Worm (Caenorhabditis elegans): Measurements from ENCODE around the gene nhr-119.

DNA sequence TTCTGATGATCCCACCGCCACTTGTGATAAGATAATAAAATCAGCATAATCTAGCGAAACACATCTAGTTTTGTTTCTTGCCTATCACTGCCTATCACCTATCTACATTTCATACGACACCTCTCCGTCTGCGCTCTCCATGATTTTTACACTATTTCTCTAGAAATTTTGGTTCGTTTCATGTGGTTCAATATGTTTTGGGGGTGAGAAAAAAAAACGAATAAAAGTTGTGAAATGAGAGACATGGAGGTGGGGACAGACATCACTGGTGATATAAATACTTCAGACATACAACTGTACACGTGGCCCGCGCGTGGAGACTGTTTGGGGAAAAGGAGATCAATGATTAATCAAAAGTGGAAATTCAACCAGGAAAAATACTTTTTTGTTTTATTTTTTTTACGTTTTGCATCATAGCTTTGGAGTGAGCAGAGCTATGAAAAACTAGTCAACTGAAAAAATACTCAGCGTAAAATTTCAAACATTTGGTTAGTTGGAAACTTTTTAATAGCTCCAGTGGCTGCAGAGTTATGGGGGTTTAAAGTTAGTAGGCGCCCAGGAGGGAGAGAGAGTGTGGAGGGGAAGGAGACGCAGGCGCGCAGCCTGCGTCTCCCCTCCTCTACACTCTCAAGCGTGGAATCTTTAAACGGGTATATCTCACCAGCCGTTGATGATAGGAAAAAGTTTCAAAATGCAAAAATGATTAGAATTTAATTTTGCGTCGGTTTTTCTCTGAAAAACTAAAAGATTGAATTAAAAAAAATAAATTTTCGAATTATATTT is 2.6 kb upstream of the nhr-119 start:
- TF ChIP-seq dmd-6 (GFP tag; IDR thresholded peaks at IDR 0.05): peak; percentile 68
- TF ChIP-seq fkh-10 (GFP tag; optimal IDR thresholded peaks at IDR 0.05): no peak
- no peak for TF ChIP-seq zfp-2 (tag; optimal IDR thresholded peaks at IDR 0.05)
- TF ChIP-seq lin-39 (tag; optimal IDR thresholded peaks at IDR 0.05): no peak
- TF ChIP-seq pha-4 (GFP tag; IDR thresholded peaks at IDR 0.05): 0 out of 2 replicates have a peak, but pooled peaks have one; percentile 7
- TF ChIP-seq pha-4 (tag; optimal IDR thresholded peaks at IDR 0.05): no peak
- no peak for TF ChIP-seq ZK546.5 (tag; optimal IDR thresholded peaks at IDR 0.05)
- TF ChIP-seq egl-27 (tag; optimal IDR thresholded peaks at IDR 0.05): no peak
- TF ChIP-seq nhr-6 (tag; optimal IDR thresholded peaks at IDR 0.05): no peak
- no peak for TF ChIP-seq aha-1 (tag)
- no peak for TF ChIP-seq unc-130 (GFP tag; optimal IDR thresholded peaks at IDR 0.05)

Data from whole organism, L4 larva.